Fruit fly (Drosophila melanogaster): ENCODE measurements around the gene Mdr65.

Mdr65 gene

dm6 chr3L:6200173-6200572, 45.4 kb downstream of the Mdr65 start, which contains the start of gene CG8219:
TSS of gene CG8219 (plus strand) at chr3L:6200473.
- TF ChIP-seq CTCF (optimal IDR thresholded peaks at IDR 0.05) (no peak), CG8478 (optimal IDR thresholded peaks at IDR 0.05) (no peak)

dm6 chr3L:6193556-6194114, 51.9 kb downstream of the Mdr65 start:
- TF ChIP-seq CTCF (optimal IDR thresholded peaks at IDR 0.05) (no peak), CG8478 (optimal IDR thresholded peaks at IDR 0.05) (no peak)

- TF ChIP-seq CG8478 (optimal IDR thresholded peaks at IDR 0.05) (no peak), CTCF (optimal IDR thresholded peaks at IDR 0.05) (peak in 1 of 2 experiments; percentile 4)
These were observed 52.6 kb downstream of the Mdr65 start, which contains the start of the genes Sf3b6 and Tnpo for dm6 chr3L:6192822-6193555. TSS of gene Sf3b6 (minus strand) at chr3L:6193179. TSS of gene Tnpo (plus strand) at chr3L:6193480.

Data from S2 (cell line).